Fruit fly (Drosophila melanogaster) whole organism, prepupa: Measurements from ENCODE around the gene CG16989.

Experiments
- CG31627 ChIP-seq: fragments of 200-800 bp; sonication (Bioruptor generic); optimal IDR thresholded peaks from 3 replicates; lab custom pipeline; 2016; ENCODE audit warnings: missing biosample characterization, missing genetic modification characterization
- CG3919 ChIP-seq: fragments of 200-800 bp; sonication (Bioruptor generic); optimal IDR thresholded peaks from 3 replicates; lab custom pipeline; 2016; ENCODE audit warnings: missing biosample characterization, missing genetic modification characterization
- Lpt ChIP-seq: fragments of 200-800 bp; sonication (Bioruptor generic); optimal IDR thresholded peaks from 3 replicates; lab custom pipeline; 2016; ENCODE audit warnings: missing biosample characterization, missing genetic modification characterization
- lz ChIP-seq: fragments of 200-800 bp; sonication (Bioruptor generic); optimal IDR thresholded peaks from 3 replicates; lab custom pipeline; 2016; ENCODE audit warnings: missing biosample characterization, missing genetic modification characterization
- ss ChIP-seq, 2 experiments: fragments of 200-800 bp; sonication (Bioruptor generic); optimal IDR thresholded peaks; 2 replicates in 1 of 2; 3 replicates in 1 of 2; lab custom pipeline; 2017 to 2018; ENCODE audit warnings: mild to moderate bottlenecking in 2 of 2, missing biosample characterization in 2 of 2, missing genetic modification characterization in 2 of 2, moderate library complexity in 1 of 2

DNA sequence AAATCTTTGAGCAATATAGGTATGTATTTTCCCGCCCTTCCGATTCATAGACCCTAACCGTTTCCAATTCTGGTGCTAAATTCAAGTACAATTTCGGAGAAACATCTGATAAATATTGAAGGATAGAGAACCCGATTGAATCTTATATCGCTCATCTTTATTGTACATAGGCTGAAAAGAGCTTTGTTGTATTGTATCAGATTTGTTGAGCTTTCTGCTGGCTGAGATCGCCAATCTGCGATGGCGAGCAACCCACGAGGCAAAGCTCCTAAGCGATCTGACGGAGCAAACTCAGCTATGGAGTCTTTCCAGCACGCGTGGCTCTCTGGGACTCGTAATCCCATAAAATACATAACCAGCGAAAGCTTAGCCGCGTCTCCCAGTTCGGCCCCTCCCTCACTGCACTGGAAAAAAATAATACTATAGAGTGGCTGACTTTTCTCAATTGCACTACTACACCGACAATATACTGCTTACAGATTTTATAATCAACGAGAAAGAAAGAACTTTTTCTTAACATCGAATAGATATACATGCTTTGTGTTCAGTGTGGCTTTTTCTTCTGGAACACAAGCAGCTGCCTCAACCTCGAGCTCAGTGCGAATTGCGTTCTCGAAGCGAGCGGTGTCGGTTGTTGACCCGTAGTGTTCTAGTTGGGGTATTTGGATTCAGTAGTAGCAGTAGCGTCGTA is 37.2 kb upstream of the CG16989 start:
- TF ChIP-seq CG31627 (GFP tag; lab: Kevin White, UChicago) (peak; percentile 80), Lpt (GFP tag; lab: Kevin White, UChicago) (peak; percentile 88), CG3919 (GFP tag; lab: Kevin White, UChicago) (peak; percentile 88), lz (GFP tag; lab: Kevin White, UChicago) (peak; percentile 84), ss (GFP tag; optimal IDR thresholded peaks at IDR 0.05; lab: Kevin White, UChicago) (peak; percentile 84)
